Worm (Caenorhabditis elegans) whole organism, L1 larva: ENCODE measurements around the gene H06H21.37.

ENCODE experiments used
- egl-13 ChIP-seq: sonication (generic microtip); optimal IDR thresholded peaks from 2 replicates; lab custom pipeline; 2016; ENCODE audit warnings: missing genotype, missing genetic modification reagents, missing genetic modification characterization, missing compliant biosample characterization
- mdl-1 ChIP-seq, 2 experiments: fragments of 150-350 bp; optimal IDR thresholded peaks; 2 replicates each; lab custom pipeline; 2014 to 2017; ENCODE audit warnings: missing biosample characterization in 2 of 2, missing genetic modification characterization in 2 of 2, inconsistent platforms in 1 of 2
- snpc-4 ChIP-seq: fragments of 150-350 bp; optimal IDR thresholded peaks from 2 replicates; lab custom pipeline; 2014; ENCODE audit warnings: missing biosample characterization, missing genetic modification characterization
- snu-23 ChIP-seq: sonication (generic microtip); optimal IDR thresholded peaks from 2 replicates; lab custom pipeline; 2016; ENCODE audit warnings: missing genetic modification characterization, missing compliant biosample characterization

- no peak for TF ChIP-seq snpc-4 (tag; lab: Kevin White, UChicago)
- no peak for TF ChIP-seq egl-13 (tag; lab: Kevin White, UChicago)
- no peak for TF ChIP-seq mdl-1 (tag; optimal IDR thresholded peaks at IDR 0.05; lab: Kevin White, UChicago)
- no peak for TF ChIP-seq snu-23 (GFP tag; lab: Kevin White, UChicago)
These were observed 11.3 kb upstream of the H06H21.37 start, which contains the start of gene H06H21.8 for ce11 chrIV:4821054-4821453.
